Worm (Caenorhabditis elegans): ENCODE data around the gene T01B7.13.

The T01B7.13 gene

DNA sequence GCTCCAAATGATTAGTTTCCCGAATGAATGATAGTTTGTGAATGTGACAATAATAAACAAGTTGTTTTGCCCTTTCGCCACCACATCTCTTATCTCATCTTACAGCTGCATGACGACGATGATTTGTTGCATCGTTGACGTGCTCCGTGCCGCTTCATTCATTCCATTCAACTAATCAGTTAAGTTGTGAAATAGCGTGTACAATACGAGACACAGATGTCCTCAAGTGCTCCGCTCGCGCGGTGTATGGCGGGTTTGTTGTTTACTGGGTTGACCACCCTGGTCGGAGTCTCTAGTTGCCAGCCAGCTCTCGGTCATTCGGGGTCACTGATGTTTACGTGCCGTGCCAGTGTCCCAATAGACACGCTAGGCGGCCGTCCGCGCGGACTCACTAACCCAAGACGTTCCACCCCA, 32.7 kb downstream of the T01B7.13 start:
- TF ChIP-seq snpc-1.3 (tag; optimal IDR thresholded peaks at IDR 0.05; ENCODE audit: insufficient read depth), result no peak
- no peak for TF ChIP-seq pbrm-1 (GFP tag; IDR thresholded peaks at IDR 0.05)
- TF ChIP-seq aptf-2 (GFP tag; conservative IDR thresholded peaks at IDR 0.05), result no peak
- no peak for TF ChIP-seq rec-8 (tag; optimal IDR thresholded peaks at IDR 0.05)
- TF ChIP-seq ceh-58 (GFP tag; IDR thresholded peaks at IDR 0.05), result no peak
- no peak for TF ChIP-seq die-1 (tag; optimal IDR thresholded peaks at IDR 0.05)
- TF ChIP-seq ZK185.1 (tag; optimal IDR thresholded peaks at IDR 0.05; ENCODE audit: poor library complexity, severe bottlenecking), result peak; percentile 49
- no peak for TF ChIP-seq lsy-27 (tag; optimal IDR thresholded peaks at IDR 0.05; ENCODE audit: borderline replicate concordance, insufficient read depth)
- TF ChIP-seq nfya-2 (GFP tag; IDR thresholded peaks at IDR 0.05), result no peak
- TF ChIP-seq ama-1 (optimal IDR thresholded peaks at IDR 0.05), result no peak
- peak in 1 of 2 experiments; percentile 22 for TF ChIP-seq ama-1 (GFP tag; optimal IDR thresholded peaks at IDR 0.05)
- TF ChIP-seq tlf-1 (GFP tag; optimal IDR thresholded peaks at IDR 0.05), result no peak
- no peak for TF ChIP-seq F57A8.1 (GFP tag; optimal IDR thresholded peaks at IDR 0.05)
- TF ChIP-seq madf-3 (GFP tag; IDR thresholded peaks at IDR 0.05), result no peak
- TF ChIP-seq tbx-9 (tag; optimal IDR thresholded peaks at IDR 0.05; ENCODE audit: borderline replicate concordance), result peak; percentile 58
- TF ChIP-seq B0336.3 (GFP tag; IDR thresholded peaks at IDR 0.05), result no peak; the same call in 1 of the 2 replicates
- TF ChIP-seq lin-35 (GFP tag; optimal IDR thresholded peaks at IDR 0.05), result no peak
- no peak for TF ChIP-seq F33H1.4 (GFP tag; IDR thresholded peaks at IDR 0.05)
- TF ChIP-seq him-1 (tag; optimal IDR thresholded peaks at IDR 0.05), result no peak
- TF ChIP-seq F52B5.7 (tag; optimal IDR thresholded peaks at IDR 0.05), result peak; percentile 4
- no peak for TF ChIP-seq athp-1 (tag; optimal IDR thresholded peaks at IDR 0.05)
- 0 out of 2 replicates have a peak, but pooled peaks have one; percentile 25 for TF ChIP-seq ztf-28 (GFP tag; IDR thresholded peaks at IDR 0.05)
- no peak for TF ChIP-seq attf-6 (GFP tag; IDR thresholded peaks at IDR 0.05)
- TF ChIP-seq nhr-120 (GFP tag; IDR thresholded peaks at IDR 0.05), result no peak
- TF ChIP-seq tbp1 (GFP tag; optimal IDR thresholded peaks at IDR 0.05), result no peak
- TF ChIP-seq dox-1 (GFP tag; IDR thresholded peaks at IDR 0.05), result peak; percentile 10; the same call in 1 of the 2 replicates
- TF ChIP-seq akir-1 (GFP tag; optimal IDR thresholded peaks at IDR 0.05), result no peak
- no peak for TF ChIP-seq F49E8.2 (tag; optimal IDR thresholded peaks at IDR 0.05; ENCODE audit: insufficient read depth)
- no peak for TF ChIP-seq ztf-6 (GFP tag; IDR thresholded peaks at IDR 0.05)
- no peak for TF ChIP-seq madf-8 (GFP tag; conservative IDR thresholded peaks at IDR 0.05)
- TF ChIP-seq pha-4 (tag; optimal IDR thresholded peaks at IDR 0.05), result no peak
- TF ChIP-seq nfya-1 (tag; optimal IDR thresholded peaks at IDR 0.05; ENCODE audit: borderline replicate concordance, insufficient read depth), result no peak
- TF ChIP-seq sea-2 (GFP tag; IDR thresholded peaks at IDR 0.05), result no peak
- no peak for TF ChIP-seq ztf-22 (GFP tag; optimal IDR thresholded peaks at IDR 0.05)
- TF ChIP-seq ceh-100 (GFP tag; IDR thresholded peaks at IDR 0.05), result no peak
- TF ChIP-seq Y95B8A.8 (GFP tag; IDR thresholded peaks at IDR 0.05), result no peak
- TF ChIP-seq attf-5 (GFP tag; optimal IDR thresholded peaks at IDR 0.05), result no peak
- TF ChIP-seq cebp-1 (GFP tag; IDR thresholded peaks at IDR 0.05), result peak; percentile 50; the same call in 1 of the 2 replicates
- peak; percentile 27 for TF ChIP-seq cebp-1 (tag; optimal IDR thresholded peaks at IDR 0.05)
- TF ChIP-seq dpl-1 (GFP tag; optimal IDR thresholded peaks at IDR 0.05), result no peak
- TF ChIP-seq T26A5.8 (tag; optimal IDR thresholded peaks at IDR 0.05), result no peak
- no peak for TF ChIP-seq F37B4.10 (GFP tag; IDR thresholded peaks at IDR 0.05)
- no peak for TF ChIP-seq ztf-26 (tag; optimal IDR thresholded peaks at IDR 0.05)
- TF ChIP-seq zim-3 (tag; optimal IDR thresholded peaks at IDR 0.05), result no peak
- TF ChIP-seq sdz-38 (tag; optimal IDR thresholded peaks at IDR 0.05), result no peak
- no peak for TF ChIP-seq K11D2.4 (GFP tag; IDR thresholded peaks at IDR 0.05)
- TF ChIP-seq fkh-3 (tag; optimal IDR thresholded peaks at IDR 0.05), result no peak
- no peak for TF ChIP-seq mxl-1 (tag; optimal IDR thresholded peaks at IDR 0.05)
- no peak for TF ChIP-seq dpff-1 (tag; optimal IDR thresholded peaks at IDR 0.05)

Data from whole organism, young adult.